Worm (Caenorhabditis elegans) whole organism, late embryonic: ENCODE results near the gene him-17.
"Not testable (repeated sequence)": the region's sequence is repeated elsewhere in the genome, so short reads cannot be mapped to it uniquely, and the experiment has no call there.

Experiments used
- nhr-11 ChIP-seq: fragments of 150-350 bp; optimal IDR thresholded peaks from 2 replicates; lab custom pipeline; 2014; ENCODE audit warnings: missing biosample characterization, missing genetic modification characterization
- odd-2 ChIP-seq: sonication (generic microtip); optimal IDR thresholded peaks from 2 replicates; lab custom pipeline; 2017; ENCODE audit warnings: antibody characterized with exemption, mild to moderate bottlenecking, missing genetic modification characterization, missing compliant biosample characterization
- rnt-1 ChIP-seq: sonication (generic microtip); optimal IDR thresholded peaks from 2 replicates; lab custom pipeline; 2016; ENCODE audit warnings: missing genetic modification characterization, missing compliant biosample characterization
- tbx-2 ChIP-seq: sonication (generic microtip); optimal IDR thresholded peaks from 2 replicates; lab custom pipeline; 2016; ENCODE audit warnings: missing genetic modification characterization, missing compliant biosample characterization

DNA sequence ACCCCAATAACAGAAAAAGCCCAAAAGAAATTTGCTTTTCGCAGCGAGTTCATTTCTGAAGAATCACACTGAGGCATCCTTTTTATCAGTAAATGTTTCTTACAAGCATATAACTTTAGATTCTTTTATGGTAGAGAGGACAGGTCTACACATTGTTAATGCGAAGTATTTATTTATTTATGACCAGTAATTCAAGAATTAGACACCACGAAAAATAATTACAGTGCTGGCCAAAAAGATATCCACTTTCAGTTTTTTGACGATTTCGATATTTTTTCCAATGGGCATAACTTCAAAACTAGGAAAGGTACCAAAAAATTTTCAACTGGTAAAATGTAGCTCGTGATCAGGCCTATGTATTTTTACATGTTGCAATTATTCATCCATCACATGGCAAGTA is 41.7 kb upstream of the him-17 start, which contains the start of gene clec-225:
- TF ChIP-seq nhr-11 (tag; lab: Kevin White, UChicago); tbx-2; rnt-1 (tag; lab: Kevin White, UChicago); odd-2: not testable (repeated sequence)
